Fruit fly (Drosophila melanogaster): ENCODE results near the gene CG18542.
A peak's percentile ranks its signal among the peaks of the same experiment; 100 is the strongest.
"Not testable (repeated sequence)": the region's sequence is repeated elsewhere in the genome, so short reads cannot be mapped to it uniquely, and the experiment has no call there.

CG18542 gene

DNA sequence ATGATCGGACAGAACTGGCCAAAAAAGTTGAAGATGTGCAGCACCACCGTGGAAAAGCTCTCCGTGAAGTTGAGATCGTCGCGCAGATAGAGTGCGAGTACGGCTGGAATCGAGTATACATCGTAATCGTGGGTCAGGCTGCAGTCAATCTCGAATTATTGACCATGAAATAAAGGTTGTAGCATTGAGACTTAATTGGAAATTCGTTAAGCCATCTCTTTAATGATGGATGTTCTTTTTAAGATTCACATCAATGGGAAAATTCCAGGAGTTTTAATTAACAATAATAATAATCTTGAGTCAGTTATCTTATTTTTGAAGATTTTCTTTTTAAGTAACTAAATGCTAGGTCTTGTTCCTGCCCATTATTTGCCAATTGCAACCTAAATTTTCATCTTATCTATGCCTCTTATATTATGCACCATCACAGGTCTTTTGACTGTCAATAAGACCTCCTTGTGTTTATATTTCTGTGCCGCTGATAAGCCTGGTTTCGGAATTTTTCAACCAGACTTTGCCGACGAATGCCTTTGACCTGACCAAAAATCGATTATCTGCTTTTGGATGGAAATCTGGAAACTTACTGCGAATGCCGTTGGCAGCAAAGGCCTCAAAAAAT is 2.4 kb upstream of the CG18542 start:
- no peak for TF ChIP-seq Pif1A (GFP tag; optimal IDR thresholded peaks at IDR 0.05)
- TF ChIP-seq CG8159 (tag; optimal IDR thresholded peaks at IDR 0.05) = no peak
- no peak for TF ChIP-seq CG34367 (tag; optimal IDR thresholded peaks at IDR 0.05)
- TF ChIP-seq CG10348 (GFP tag; IDR thresholded peaks at IDR 0.05) = no peak
- no peak for TF ChIP-seq CG32121 (GFP tag; IDR thresholded peaks at IDR 0.05)
- TF ChIP-seq CG17806 (tag; optimal IDR thresholded peaks at IDR 0.05) = no peak
- no peak for TF ChIP-seq CG14655 (GFP tag; optimal IDR thresholded peaks at IDR 0.05)
- TF ChIP-seq D1 (tag; optimal IDR thresholded peaks at IDR 0.05) = no peak
- no peak for TF ChIP-seq Ets98B (GFP tag; IDR thresholded peaks at IDR 0.05)
- no peak for TF ChIP-seq gl (tag; optimal IDR thresholded peaks at IDR 0.05)
- no peak for TF ChIP-seq EcR (GFP tag; optimal IDR thresholded peaks at IDR 0.05)
- TF ChIP-seq CG13204 (GFP tag; optimal IDR thresholded peaks at IDR 0.05) = no peak
- TF ChIP-seq CG15710 (tag; optimal IDR thresholded peaks at IDR 0.05) = no peak
- TF ChIP-seq CG8301 (tag; optimal IDR thresholded peaks at IDR 0.05) = no peak
- no peak for TF ChIP-seq Pif1B (GFP tag; optimal IDR thresholded peaks at IDR 0.05)
- TF ChIP-seq fd96Ca (GFP tag; IDR thresholded peaks at IDR 0.05) = no peak

DNA sequence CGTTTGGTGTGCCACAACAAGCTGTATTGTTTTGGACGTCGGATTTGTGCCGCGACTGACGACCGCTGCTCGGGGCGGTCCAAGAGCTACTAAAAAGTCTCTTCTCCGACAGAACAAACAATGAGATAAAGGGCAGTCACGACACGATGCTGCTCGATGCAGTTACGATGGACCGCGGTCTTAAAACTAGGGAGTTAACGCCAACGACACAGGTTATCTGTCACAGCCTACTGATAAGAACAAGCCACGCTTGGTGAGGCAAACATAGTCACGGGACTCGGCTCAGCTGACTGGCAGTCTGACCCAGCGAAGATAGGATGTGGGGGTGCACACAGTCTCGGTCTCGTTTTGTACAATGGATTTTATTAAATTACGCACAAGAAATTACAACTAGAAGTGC is 1.4 kb upstream of the CG18542 start, which contains the start of gene CG9444:
Gene CG9444, minus strand, starts transcription at position 140 of the 400 bp plus-strand sequence.
- TF ChIP-seq CG9948 (tag; optimal IDR thresholded peaks at IDR 0.05) (no peak), fd96Ca (GFP tag; IDR thresholded peaks at IDR 0.05) (no peak), CG10348 (GFP tag; IDR thresholded peaks at IDR 0.05) (no peak), CG34367 (tag; optimal IDR thresholded peaks at IDR 0.05) (no peak), D1 (tag; optimal IDR thresholded peaks at IDR 0.05) (no peak), CG12605 (GFP tag; IDR thresholded peaks at IDR 0.05) (no peak), CG32121 (GFP tag; IDR thresholded peaks at IDR 0.05) (no peak), CG15710 (tag; optimal IDR thresholded peaks at IDR 0.05) (no peak)

DNA sequence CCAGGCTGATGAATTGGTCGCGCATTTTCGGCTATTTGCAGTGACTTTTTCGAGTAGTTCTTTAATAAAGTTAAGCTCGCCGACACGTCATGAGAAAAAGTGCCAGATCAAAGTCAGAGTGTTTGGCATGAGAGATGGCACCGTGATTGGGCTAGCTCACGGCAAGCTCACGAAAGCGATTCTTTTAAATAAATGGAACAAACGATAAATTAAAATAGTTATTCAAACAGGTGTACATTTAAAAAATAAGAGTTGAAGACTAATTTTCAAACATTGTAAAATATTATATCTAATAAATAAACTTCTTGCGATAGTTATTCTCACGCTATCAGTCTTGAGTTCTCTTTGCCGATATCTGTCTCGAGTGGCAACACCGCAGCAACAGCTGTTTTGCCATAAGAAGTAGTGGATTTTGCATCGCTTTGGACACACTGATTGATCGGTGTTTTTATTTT is 7.1 kb downstream of the CG18542 start, which contains the start of the genes Unc-115b, p24-2 and CG32939:
Gene Unc-115b, minus strand, starts transcription at position 101 of the 455 bp plus-strand sequence.
Gene p24-2, minus strand, starts transcription at position 120 of the 455 bp plus-strand sequence.
Gene CG32939, plus strand, starts transcription at position 405 of the 455 bp plus-strand sequence.
- TF ChIP-seq CG8159 (tag; optimal IDR thresholded peaks at IDR 0.05); Snoo (tag; optimal IDR thresholded peaks at IDR 0.05); Pif1B (GFP tag; optimal IDR thresholded peaks at IDR 0.05): not testable (repeated sequence)

DNA sequence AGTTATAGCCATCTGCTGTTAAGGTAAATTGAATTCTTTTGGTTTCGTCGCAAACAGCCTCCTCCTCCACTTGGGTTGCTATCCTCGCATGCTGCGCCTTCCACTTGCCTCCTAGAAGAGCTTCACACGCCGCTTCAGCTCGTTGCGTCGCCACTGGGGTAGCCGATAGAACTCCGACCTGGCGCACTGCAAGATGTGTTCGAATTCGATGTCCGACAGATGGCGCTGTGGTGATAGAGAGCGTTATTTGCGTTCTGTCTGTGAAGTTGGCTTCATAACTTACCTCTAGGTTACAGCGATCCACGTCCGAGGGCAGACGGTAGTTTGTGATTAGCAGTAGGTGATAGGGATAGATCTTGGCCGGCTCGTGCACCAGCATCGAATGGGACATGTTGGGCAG is 9.4 kb downstream of the CG18542 start:
- TF ChIP-seq Ets98B (GFP tag; IDR thresholded peaks at IDR 0.05) (no peak), CG13204 (GFP tag; optimal IDR thresholded peaks at IDR 0.05) (no peak), CG14655 (GFP tag; optimal IDR thresholded peaks at IDR 0.05) (no peak), CG12605 (GFP tag; IDR thresholded peaks at IDR 0.05) (no peak), CG8159 (tag; optimal IDR thresholded peaks at IDR 0.05) (no peak), rn (GFP tag; IDR thresholded peaks at IDR 0.05) (no peak), CG4496 (GFP tag; IDR thresholded peaks at IDR 0.05) (no peak)

DNA sequence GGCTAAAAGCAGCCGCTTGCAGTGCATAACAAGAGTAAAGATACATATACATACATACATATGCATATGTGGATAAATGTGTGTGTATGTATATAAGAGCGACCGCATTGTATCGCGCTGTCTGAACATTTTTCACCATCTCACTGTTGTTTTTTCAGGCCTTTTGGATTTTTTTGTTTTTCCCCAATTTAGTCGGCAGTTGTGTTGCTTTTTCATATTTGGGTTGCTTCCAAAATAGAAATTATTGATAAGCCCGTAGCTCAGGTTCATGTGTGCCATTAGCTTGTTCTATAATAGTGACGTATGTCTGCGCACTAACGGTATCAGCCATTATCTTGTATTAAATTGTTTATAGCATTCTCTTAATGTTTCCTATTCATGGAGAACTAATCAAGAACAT is 15.0 kb downstream of the CG18542 start:
- TF ChIP-seq Pif1A (GFP tag; optimal IDR thresholded peaks at IDR 0.05) = no peak
- no peak for TF ChIP-seq EcR (GFP tag; optimal IDR thresholded peaks at IDR 0.05)
- no peak for TF ChIP-seq CG15710 (tag; optimal IDR thresholded peaks at IDR 0.05)
- TF ChIP-seq D1 (tag; optimal IDR thresholded peaks at IDR 0.05) = no peak
- TF ChIP-seq CG32121 (GFP tag; IDR thresholded peaks at IDR 0.05) = no peak
- no peak for TF ChIP-seq CG13204 (GFP tag; optimal IDR thresholded peaks at IDR 0.05)
- no peak for TF ChIP-seq CG34367 (tag; optimal IDR thresholded peaks at IDR 0.05)
- TF ChIP-seq gl (tag; optimal IDR thresholded peaks at IDR 0.05) = no peak
- no peak for TF ChIP-seq Pif1B (GFP tag; optimal IDR thresholded peaks at IDR 0.05)
- TF ChIP-seq CG8159 (tag; optimal IDR thresholded peaks at IDR 0.05) = no peak
- no peak for TF ChIP-seq fd96Ca (GFP tag; IDR thresholded peaks at IDR 0.05)
- no peak for TF ChIP-seq CG10348 (GFP tag; IDR thresholded peaks at IDR 0.05)

DNA sequence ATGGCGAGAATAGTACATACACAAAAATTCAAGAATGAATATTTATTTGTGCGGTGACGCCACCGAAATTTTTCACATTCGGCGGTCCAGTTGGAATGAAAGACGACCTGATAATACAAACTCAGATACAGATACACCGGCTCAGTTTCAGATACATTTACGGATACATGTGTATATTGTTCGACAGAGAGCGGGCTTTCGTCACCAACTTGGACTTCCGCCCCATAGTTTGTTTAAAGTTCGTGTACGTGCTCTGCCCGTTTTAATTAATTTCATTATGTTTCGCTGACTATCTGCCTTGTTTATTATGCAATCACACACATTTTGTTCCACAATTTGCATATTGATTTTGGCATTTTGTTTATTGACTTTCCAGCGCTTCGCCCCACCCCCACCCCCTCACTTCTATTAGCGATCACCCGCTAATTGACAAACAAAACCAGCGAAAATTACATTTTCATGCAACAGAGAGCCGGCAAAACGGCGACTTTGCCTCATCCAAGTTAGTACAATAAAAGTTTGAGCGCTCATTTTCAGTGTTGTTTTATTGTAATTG is 15.7 kb downstream of the CG18542 start:
- TF ChIP-seq CG34367 (tag; optimal IDR thresholded peaks at IDR 0.05) = no peak
- TF ChIP-seq D1 (tag; optimal IDR thresholded peaks at IDR 0.05) = no peak
- TF ChIP-seq Pif1A (GFP tag; optimal IDR thresholded peaks at IDR 0.05) = no peak

DNA sequence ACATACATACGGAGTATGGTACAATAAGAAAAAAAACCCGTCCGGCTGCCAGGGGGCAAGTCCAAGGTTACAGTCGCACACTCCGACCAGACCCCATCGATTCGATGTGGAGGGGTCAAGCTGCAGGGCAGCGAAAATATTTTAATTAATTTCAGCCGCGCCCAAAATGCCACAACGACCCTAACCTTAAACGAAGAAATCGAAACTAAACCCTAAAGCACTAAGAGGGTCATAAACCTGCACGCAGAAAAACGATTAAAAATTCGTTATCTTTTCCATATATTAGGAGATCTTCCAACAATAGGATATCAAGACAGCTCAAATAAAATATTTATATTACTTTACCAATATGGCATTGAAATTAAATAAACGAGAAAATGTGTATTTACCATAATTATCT is 16.3 kb downstream of the CG18542 start:
- TF ChIP-seq EcR (GFP tag; optimal IDR thresholded peaks at IDR 0.05) (peak; percentile 30), Ets98B (GFP tag; IDR thresholded peaks at IDR 0.05) (no peak)

Measured in whole organism, pupa.